In the genomic region with DNA sequence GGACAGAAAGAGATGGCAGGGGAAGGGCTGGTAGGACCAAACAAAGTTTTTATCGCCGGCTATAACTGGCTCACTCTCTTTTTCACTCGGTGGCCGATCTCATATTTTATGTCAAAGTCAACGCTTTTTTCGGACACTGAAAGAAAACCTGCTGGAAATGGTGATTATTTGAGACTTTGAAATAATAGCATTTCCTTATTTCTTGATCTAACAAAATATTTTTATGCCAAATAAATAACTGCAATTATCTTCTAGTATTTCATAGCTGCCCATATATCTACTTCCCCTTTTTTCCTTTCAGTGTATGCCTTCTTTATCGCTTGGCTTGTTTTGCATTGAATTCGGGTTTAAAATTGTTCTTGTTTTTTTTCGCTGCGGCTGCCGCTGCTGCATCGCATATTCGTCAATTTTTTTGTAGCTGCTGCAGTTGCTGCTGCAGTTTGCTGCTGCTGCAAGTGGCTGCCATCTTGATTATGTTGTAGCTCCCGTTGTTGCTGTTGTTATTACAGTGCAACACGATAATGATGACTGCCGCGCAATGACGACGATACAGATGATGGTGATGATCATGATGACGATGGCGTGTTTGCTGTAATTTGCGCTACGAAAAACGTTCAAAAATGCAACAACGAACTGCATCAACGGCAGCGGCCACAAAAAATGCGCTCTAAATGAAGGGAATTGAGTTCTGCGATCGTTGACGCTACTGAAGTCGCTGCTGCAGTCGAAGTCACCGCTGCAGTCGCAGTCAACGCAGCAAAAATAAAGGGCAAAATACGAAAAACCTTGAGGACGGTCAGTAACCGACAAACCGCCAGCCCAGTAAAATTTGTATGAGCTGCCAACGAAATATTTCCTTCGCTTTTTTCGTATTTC, we compare ENCODE assay signal across 1 fruit fly cellular context.
TF ChIP-seq lines count a peak whose summit lies in the region.

No protein-coding gene starts in this region.

TF ChIP-seq in whole organism, embryonic, 481 proteins besides CTCF, POLR2A, EP300 and RAD21 (continued from another document):
- TF ChIP-seq Chrac-16 (GFP tag; optimal IDR thresholded peaks at IDR 0.05; lab: Kevin White, UChicago), result peak; percentile 59
- TF ChIP-seq Dll (GFP tag; IDR thresholded peaks at IDR 0.05; lab: Robert Waterston, UW; ENCODE audit: partially characterized antibody), result no peak
- TF ChIP-seq CG14441 (GFP tag; IDR thresholded peaks at IDR 0.05; lab: Robert Waterston, UW), result no peak
- no peak for TF ChIP-seq Spps (tag; optimal IDR thresholded peaks at IDR 0.05; lab: Kevin White, UChicago)
- no peak for TF ChIP-seq lov (optimal IDR thresholded peaks at IDR 0.05; lab: Kevin White, UChicago)
- TF ChIP-seq lov (GFP tag; IDR thresholded peaks at IDR 0.05; lab: Robert Waterston, UW), result no peak
- no peak for TF ChIP-seq CG42726 (GFP tag; IDR thresholded peaks at IDR 0.05; lab: Robert Waterston, UW; ENCODE audit: partially characterized antibody)
- peak; percentile 55; the same call in 1 of the 2 replicates for TF ChIP-seq Rfx (GFP tag; IDR thresholded peaks at IDR 0.05; lab: Robert Waterston, UW)
- TF ChIP-seq Drgx (GFP tag; IDR thresholded peaks at IDR 0.05; lab: Robert Waterston, UW), result peak; percentile 79
- TF ChIP-seq CG14860 (GFP tag; IDR thresholded peaks at IDR 0.05; lab: Robert Waterston, UW; ENCODE audit: partially characterized antibody), result no peak
- peak; percentile 31 for TF ChIP-seq CG15269 (tag; optimal IDR thresholded peaks at IDR 0.05; lab: Kevin White, UChicago)
- no peak for TF ChIP-seq CG1792 (GFP tag; optimal IDR thresholded peaks at IDR 0.05; lab: Kevin White, UChicago)
- no peak for TF ChIP-seq CG5953 (GFP tag; IDR thresholded peaks at IDR 0.05; lab: Robert Waterston, UW)
- peak; percentile 48 for TF ChIP-seq esg (GFP tag; conservative IDR thresholded peaks at IDR 0.05; lab: Robert Waterston, UW)
- TF ChIP-seq Deaf1 (tag; optimal IDR thresholded peaks at IDR 0.05; lab: Kevin White, UChicago), result no peak
- peak; percentile 50; the same call in 1 of the 2 replicates for TF ChIP-seq vvl (GFP tag; IDR thresholded peaks at IDR 0.05; lab: Robert Waterston, UW)
- no peak for TF ChIP-seq HLHmδ (GFP tag; optimal IDR thresholded peaks at IDR 0.05; lab: Kevin White, UChicago)
- TF ChIP-seq CG8944 (GFP tag; optimal IDR thresholded peaks at IDR 0.05; lab: Kevin White, UChicago), result no peak
- TF ChIP-seq CG12391 (tag; optimal IDR thresholded peaks at IDR 0.05; lab: Kevin White, UChicago), result no peak
- TF ChIP-seq Hey (tag; optimal IDR thresholded peaks at IDR 0.05; lab: Kevin White, UChicago), result no peak
- no peak for TF ChIP-seq zf30C (GFP tag; optimal IDR thresholded peaks at IDR 0.05; lab: Kevin White, UChicago)
- peak; percentile 28 for TF ChIP-seq unpg (GFP tag; optimal IDR thresholded peaks at IDR 0.05; lab: Kevin White, UChicago)
- no peak for TF ChIP-seq eve (GFP tag; optimal IDR thresholded peaks at IDR 0.05; lab: Kevin White, UChicago)
- peak; percentile 44 for TF ChIP-seq CG16863 (GFP tag; optimal IDR thresholded peaks at IDR 0.05; lab: Kevin White, UChicago)
- no peak for TF ChIP-seq ssp (GFP tag; IDR thresholded peaks at IDR 0.05; lab: Robert Waterston, UW)
- no peak for TF ChIP-seq cad (GFP tag; optimal IDR thresholded peaks at IDR 0.05; lab: Kevin White, UChicago)
- TF ChIP-seq CG15696 (tag; optimal IDR thresholded peaks at IDR 0.05; lab: Kevin White, UChicago), result no peak
- no peak for TF ChIP-seq Hand (GFP tag; optimal IDR thresholded peaks at IDR 0.05; lab: Kevin White, UChicago)
- TF ChIP-seq CG13424 (tag; optimal IDR thresholded peaks at IDR 0.05; lab: Kevin White, UChicago), result peak; percentile 17
- no peak for TF ChIP-seq slp2 (GFP tag; optimal IDR thresholded peaks at IDR 0.05; lab: Kevin White, UChicago)
- no peak for TF ChIP-seq CG10979 (tag; optimal IDR thresholded peaks at IDR 0.05; lab: Kevin White, UChicago)
- TF ChIP-seq CG12744 (GFP tag; optimal IDR thresholded peaks at IDR 0.05; lab: Kevin White, UChicago), result no peak
- no peak for TF ChIP-seq CG7271 (tag; optimal IDR thresholded peaks at IDR 0.05; lab: Kevin White, UChicago)
- peak; percentile 19 for TF ChIP-seq dmrt11E (tag; optimal IDR thresholded peaks at IDR 0.05; lab: Kevin White, UChicago)
- TF ChIP-seq Bgb (GFP tag; IDR thresholded peaks at IDR 0.05; lab: Robert Waterston, UW; ENCODE audit: partially characterized antibody), result no peak
- no peak for TF ChIP-seq crc (GFP tag; optimal IDR thresholded peaks at IDR 0.05; lab: Kevin White, UChicago)
- no peak for TF ChIP-seq CG10431 (GFP tag; optimal IDR thresholded peaks at IDR 0.05; lab: Kevin White, UChicago)
- TF ChIP-seq wor (GFP tag; IDR thresholded peaks at IDR 0.05; lab: Robert Waterston, UW), result 0 out of 2 replicates have a peak, but pooled peaks have one; percentile 11
- TF ChIP-seq Meics (GFP tag; optimal IDR thresholded peaks at IDR 0.05; lab: Kevin White, UChicago), result peak; percentile 16
- no peak for TF ChIP-seq unc-4 (GFP tag; IDR thresholded peaks at IDR 0.05; lab: Robert Waterston, UW; ENCODE audit: partially characterized antibody)
- TF ChIP-seq CG8765 (GFP tag; IDR thresholded peaks at IDR 0.05; lab: Robert Waterston, UW), result no peak
- TF ChIP-seq D19A (tag; optimal IDR thresholded peaks at IDR 0.05; lab: Kevin White, UChicago), result no peak
- TF ChIP-seq dan (GFP tag; IDR thresholded peaks at IDR 0.05; lab: Robert Waterston, UW), result no peak
- 0 out of 2 replicates have a peak, but pooled peaks have one; percentile 19 for TF ChIP-seq HLH3B (GFP tag; IDR thresholded peaks at IDR 0.05; lab: Robert Waterston, UW)
- no peak for TF ChIP-seq corto (GFP tag; optimal IDR thresholded peaks at IDR 0.05; lab: Kevin White, UChicago)
- no peak for TF ChIP-seq CG4617 (GFP tag; optimal IDR thresholded peaks at IDR 0.05; lab: Kevin White, UChicago; ENCODE audit: borderline replicate concordance)
- no peak for TF ChIP-seq ems (GFP tag; optimal IDR thresholded peaks at IDR 0.05; lab: Kevin White, UChicago)
- no peak for TF ChIP-seq CG2875 (GFP tag; optimal IDR thresholded peaks at IDR 0.05; lab: Kevin White, UChicago)
- TF ChIP-seq CG10462 (GFP tag; optimal IDR thresholded peaks at IDR 0.05; lab: Kevin White, UChicago), result no peak
- no peak for TF ChIP-seq CG11560 (tag; IDR thresholded peaks at IDR 0.05; lab: Robert Waterston, UW)
- TF ChIP-seq ash1 (GFP tag; optimal IDR thresholded peaks at IDR 0.05; lab: Kevin White, UChicago), result no peak
- no peak for TF ChIP-seq Dek (tag; optimal IDR thresholded peaks at IDR 0.05; lab: Kevin White, UChicago)
- TF ChIP-seq Abd-B (GFP tag; optimal IDR thresholded peaks at IDR 0.05; lab: Kevin White, UChicago), result peak; percentile 27
- TF ChIP-seq hkb (optimal IDR thresholded peaks at IDR 0.05; lab: Kevin White, UChicago), result no peak
- no peak for TF ChIP-seq hkb (GFP tag; IDR thresholded peaks at IDR 0.05; lab: Robert Waterston, UW)
- TF ChIP-seq CoRest (tag; optimal IDR thresholded peaks at IDR 0.05; lab: Kevin White, UChicago), result no peak
- TF ChIP-seq lmd (GFP tag; IDR thresholded peaks at IDR 0.05; lab: Robert Waterston, UW), result peak; percentile 51
- TF ChIP-seq Sox102F (GFP tag; optimal IDR thresholded peaks at IDR 0.05; lab: Kevin White, UChicago), result peak; percentile 51
- TF ChIP-seq chif (GFP tag; optimal IDR thresholded peaks at IDR 0.05; lab: Kevin White, UChicago), result peak in 1 of 2 experiments; percentile 41
- no peak for TF ChIP-seq CG8089 (GFP tag; optimal IDR thresholded peaks at IDR 0.05; lab: Kevin White, UChicago)
- TF ChIP-seq tin (GFP tag; optimal IDR thresholded peaks at IDR 0.05; lab: Kevin White, UChicago), result peak; percentile 11
- no peak for TF ChIP-seq lilli (GFP tag; optimal IDR thresholded peaks at IDR 0.05; lab: Kevin White, UChicago)
- TF ChIP-seq Dad (GFP tag; optimal IDR thresholded peaks at IDR 0.05; lab: Kevin White, UChicago), result no peak
- no peak for TF ChIP-seq ara (GFP tag; IDR thresholded peaks at IDR 0.05; lab: Robert Waterston, UW)
- peak; percentile 12 for TF ChIP-seq Hsf (GFP tag; optimal IDR thresholded peaks at IDR 0.05; lab: Kevin White, UChicago)
- no peak for TF ChIP-seq Opbp (GFP tag; IDR thresholded peaks at IDR 0.05; lab: Robert Waterston, UW; ENCODE audit: partially characterized antibody)
- peak; percentile 10 for TF ChIP-seq CG10267 (tag; optimal IDR thresholded peaks at IDR 0.05; lab: Kevin White, UChicago)
- TF ChIP-seq mam (GFP tag; optimal IDR thresholded peaks at IDR 0.05; lab: Kevin White, UChicago), result no peak
- TF ChIP-seq tup (GFP tag; optimal IDR thresholded peaks at IDR 0.05; lab: Kevin White, UChicago), result no peak
- no peak for TF ChIP-seq shn (GFP tag; optimal IDR thresholded peaks at IDR 0.05; lab: Kevin White, UChicago)
- TF ChIP-seq CG10321 (GFP tag; IDR thresholded peaks at IDR 0.05; lab: Robert Waterston, UW), result no peak
- peak; percentile 44 for TF ChIP-seq pb (GFP tag; optimal IDR thresholded peaks at IDR 0.05; lab: Kevin White, UChicago)
- TF ChIP-seq Hr51 (GFP tag; optimal IDR thresholded peaks at IDR 0.05; lab: Kevin White, UChicago), result peak in 1 of 2 experiments; percentile 37
- TF ChIP-seq CG14667 (GFP tag; IDR thresholded peaks at IDR 0.05; lab: Robert Waterston, UW), result no peak
- 0 out of 2 replicates have a peak, but pooled peaks have one; percentile 20 for TF ChIP-seq CG11247 (GFP tag; IDR thresholded peaks at IDR 0.05; lab: Robert Waterston, UW)
- no peak for TF ChIP-seq Ets65A (GFP tag; lab: Kevin White, UChicago)
- no peak for TF ChIP-seq MTF-1 (GFP tag; optimal IDR thresholded peaks at IDR 0.05; lab: Kevin White, UChicago; ENCODE audit: borderline replicate concordance)
- no peak for TF ChIP-seq CG3281 (GFP tag; optimal IDR thresholded peaks at IDR 0.05; lab: Kevin White, UChicago)
- TF ChIP-seq CG7839 (tag; optimal IDR thresholded peaks at IDR 0.05; lab: Kevin White, UChicago), result peak; percentile 45
- TF ChIP-seq CG32772 (GFP tag; IDR thresholded peaks at IDR 0.05; lab: Robert Waterston, UW), result no peak
- no peak for TF ChIP-seq CG14050 (GFP tag; IDR thresholded peaks at IDR 0.05; lab: Robert Waterston, UW)
- peak; percentile 48 for TF ChIP-seq slbo (GFP tag; IDR thresholded peaks at IDR 0.05; lab: Robert Waterston, UW)
- TF ChIP-seq ranshi (GFP tag; IDR thresholded peaks at IDR 0.05; lab: Robert Waterston, UW), result peak; percentile 29; the same call in 1 of the 2 replicates
- no peak for TF ChIP-seq CG18764 (GFP tag; optimal IDR thresholded peaks at IDR 0.05; lab: Kevin White, UChicago)
- no peak for TF ChIP-seq CG8281 (tag; optimal IDR thresholded peaks at IDR 0.05; lab: Kevin White, UChicago)
- TF ChIP-seq ase (GFP tag; IDR thresholded peaks at IDR 0.05; lab: Robert Waterston, UW), result no peak
- peak; percentile 15 for TF ChIP-seq Ssrp (tag; optimal IDR thresholded peaks at IDR 0.05; lab: Kevin White, UChicago)
- no peak for TF ChIP-seq bigmax (GFP tag; optimal IDR thresholded peaks at IDR 0.05; lab: Kevin White, UChicago)
- TF ChIP-seq gsb (GFP tag; IDR thresholded peaks at IDR 0.05; lab: Robert Waterston, UW), result no peak
- TF ChIP-seq nom (GFP tag; optimal IDR thresholded peaks at IDR 0.05; lab: Kevin White, UChicago), result peak; percentile 96
- TF ChIP-seq Dp (GFP tag; optimal IDR thresholded peaks at IDR 0.05; lab: Kevin White, UChicago), result no peak
- peak; percentile 21 for TF ChIP-seq CG1603 (tag; optimal IDR thresholded peaks at IDR 0.05; lab: Kevin White, UChicago)
- peak; percentile 22 for TF ChIP-seq lbe (GFP tag; optimal IDR thresholded peaks at IDR 0.05; lab: Kevin White, UChicago)
- no peak for TF ChIP-seq Mrtf (GFP tag; IDR thresholded peaks at IDR 0.05; lab: Robert Waterston, UW)
- TF ChIP-seq ato (GFP tag; IDR thresholded peaks at IDR 0.05; lab: Robert Waterston, UW; ENCODE audit: partially characterized antibody), result no peak
- TF ChIP-seq chinmo (GFP tag; IDR thresholded peaks at IDR 0.05; lab: Robert Waterston, UW; ENCODE audit: partially characterized antibody), result no peak
- no peak for TF ChIP-seq Dip2 (GFP tag; IDR thresholded peaks at IDR 0.05; lab: Robert Waterston, UW)
- TF ChIP-seq Hmx (GFP tag; optimal IDR thresholded peaks at IDR 0.05; lab: Kevin White, UChicago), result no peak
- TF ChIP-seq CG31441 (GFP tag; IDR thresholded peaks at IDR 0.05; lab: Robert Waterston, UW), result peak; percentile 46
- TF ChIP-seq CG9727 (GFP tag; optimal IDR thresholded peaks at IDR 0.05; lab: Kevin White, UChicago), result peak; percentile 20
- TF ChIP-seq grau (tag; optimal IDR thresholded peaks at IDR 0.05; lab: Kevin White, UChicago), result peak; percentile 6
- TF ChIP-seq Hmr (GFP tag; optimal IDR thresholded peaks at IDR 0.05; lab: Kevin White, UChicago), result no peak
- no peak for TF ChIP-seq ham (GFP tag; IDR thresholded peaks at IDR 0.05; lab: Robert Waterston, UW)
- TF ChIP-seq CG4360 (GFP tag; IDR thresholded peaks at IDR 0.05; lab: Robert Waterston, UW), result no peak
